Fruit fly (Drosophila melanogaster) whole organism, embryonic: ENCODE results near the gene RSG7.

Experiments
- CG10543 ChIP-seq: fragments of 200-800 bp; sonication (Bioruptor generic); optimal IDR thresholded peaks from 3 replicates; lab custom pipeline; 2017; ENCODE audit warnings: missing biosample characterization, mild to moderate bottlenecking, missing genetic modification characterization, moderate library complexity
- CG15269 ChIP-seq: fragments of 200-800 bp; sonication (Bioruptor generic); optimal IDR thresholded peaks from 2 replicates; lab custom pipeline; 2018; ENCODE audit warnings: missing biosample characterization, mild to moderate bottlenecking, missing genetic modification characterization, moderate library complexity
- CG3281 ChIP-seq: fragments of 200-800 bp; sonication (Bioruptor generic); optimal IDR thresholded peaks from 3 replicates; lab custom pipeline; 2017; ENCODE audit warnings: missing biosample characterization, mild to moderate bottlenecking, missing genetic modification characterization
- CG5953 ChIP-seq: fragments of 200-800 bp; sonication (Bioruptor generic); IDR thresholded peaks from 2 replicates; pipeline ENCODE4 v1.3.6; 2022; ENCODE audit warnings: missing biosample characterization, missing genetic modification characterization
- Fer3 ChIP-seq: fragments of 200-800 bp; sonication (Bioruptor generic); optimal IDR thresholded peaks from 2 replicates; lab custom pipeline; 2018; ENCODE audit warnings: missing biosample characterization, mild to moderate bottlenecking, missing genetic modification characterization, moderate library complexity
- Hsf ChIP-seq: fragments of 200-800 bp; sonication (Bioruptor generic); optimal IDR thresholded peaks from 3 replicates; lab custom pipeline; 2016; ENCODE audit warnings: missing biosample characterization, missing genetic modification characterization
- Rx ChIP-seq: fragments of 200-800 bp; sonication (Bioruptor generic); IDR thresholded peaks from 2 replicates; pipeline ENCODE4 v1.3.6; 2022; ENCODE audit warnings: missing biosample characterization, missing genetic modification characterization
- ab ChIP-seq: fragments of 200-800 bp; sonication (Bioruptor generic); optimal IDR thresholded peaks from 2 replicates; lab custom pipeline; 2016; ENCODE audit warnings: missing biosample characterization, missing genetic modification characterization

dm6 chrX:16813226-16813625 is 31.0 kb downstream of the RSG7 start:
- TF ChIP-seq Hsf (GFP tag; lab: Kevin White, UChicago), result no peak
- no peak for TF ChIP-seq CG10543 (GFP tag; lab: Kevin White, UChicago)
- no peak for TF ChIP-seq ab (GFP tag; lab: Kevin White, UChicago)
- no peak for TF ChIP-seq CG3281 (GFP tag; lab: Kevin White, UChicago)
- peak; percentile 49 for TF ChIP-seq CG15269 (tag; lab: Kevin White, UChicago)
- TF ChIP-seq Fer3 (tag; lab: Kevin White, UChicago), result no peak
- TF ChIP-seq Rx, result no peak
- no peak for TF ChIP-seq CG5953 (GFP tag; lab: Robert Waterston, UW)
